Fruit fly (Drosophila melanogaster): Measurements from ENCODE around the gene Cpr65Ax1.

dm6 chr3L:6133546-6133945, 14.2 kb downstream of the Cpr65Ax1 start, which contains the start of gene Lcp65Ag2:
- no peak for TF ChIP-seq pan (optimal IDR thresholded peaks at IDR 0.05)
- no peak for TF ChIP-seq psq (optimal IDR thresholded peaks at IDR 0.05)
- no peak for TF ChIP-seq Dll (optimal IDR thresholded peaks at IDR 0.05)
- TF ChIP-seq CG8478 (optimal IDR thresholded peaks at IDR 0.05), result no peak
- TF ChIP-seq usp (GFP tag; optimal IDR thresholded peaks at IDR 0.05), result no peak
